Fruit fly (Drosophila melanogaster) whole organism, prepupa: ENCODE measurements around the gene Setd3.

ENCODE experiments used
- CG10631 ChIP-seq: fragments of 200-800 bp; sonication (Bioruptor generic); optimal IDR thresholded peaks from 2 replicates; lab custom pipeline; 2016; ENCODE audit warnings: missing biosample characterization, missing genetic modification characterization
- CG10669 ChIP-seq: fragments of 200-800 bp; sonication (Bioruptor generic); optimal IDR thresholded peaks from 3 replicates; lab custom pipeline; 2018; ENCODE audit warnings: missing biosample characterization, mild to moderate bottlenecking, missing genetic modification characterization, moderate library complexity
- CG11294 ChIP-seq: fragments of 200-800 bp; sonication (Bioruptor generic); IDR thresholded peaks from 2 replicates; pipeline ENCODE4 v1.3.6; 2022; ENCODE audit warnings: missing biosample characterization, missing genetic modification characterization
- CG11762 ChIP-seq: fragments of 200-800 bp; sonication (Bioruptor generic); optimal IDR thresholded peaks from 3 replicates; lab custom pipeline; 2016; ENCODE audit warnings: missing biosample characterization, missing genetic modification characterization; ENCODE audit not compliant: insufficient read depth
- CG11902 ChIP-seq: fragments of 200-800 bp; sonication (Bioruptor generic); optimal IDR thresholded peaks from 3 replicates; lab custom pipeline; 2016; ENCODE audit warnings: missing biosample characterization, missing genetic modification characterization
- CG15336 ChIP-seq: fragments of 200-800 bp; sonication (Bioruptor generic); IDR thresholded peaks from 2 replicates; pipeline ENCODE4 v1.3.6; 2022; ENCODE audit warnings: missing biosample characterization, missing genetic modification characterization
- CG1621 ChIP-seq: fragments of 200-800 bp; sonication (Bioruptor generic); optimal IDR thresholded peaks from 3 replicates; lab custom pipeline; 2018; ENCODE audit warnings: missing biosample characterization, mild to moderate bottlenecking, missing genetic modification characterization
- CG16779 ChIP-seq: fragments of 200-800 bp; sonication (Bioruptor generic); optimal IDR thresholded peaks from 3 replicates; lab custom pipeline; 2017; ENCODE audit warnings: missing biosample characterization, mild to moderate bottlenecking, missing genetic modification characterization
- CG3032 ChIP-seq: fragments of 200-800 bp; optimal IDR thresholded peaks from 2 replicates; lab custom pipeline; 2019; ENCODE audit warnings: missing biosample characterization, mild to moderate bottlenecking, missing genetic modification characterization, moderate library complexity
- CG31627 ChIP-seq: fragments of 200-800 bp; sonication (Bioruptor generic); optimal IDR thresholded peaks from 3 replicates; lab custom pipeline; 2016; ENCODE audit warnings: missing biosample characterization, missing genetic modification characterization
- CG32006 ChIP-seq: fragments of 200-800 bp; sonication (Bioruptor generic); optimal IDR thresholded peaks from 3 replicates; lab custom pipeline; 2017; ENCODE audit warnings: missing biosample characterization, mild to moderate bottlenecking, missing genetic modification characterization
- CG3919 ChIP-seq: fragments of 200-800 bp; sonication (Bioruptor generic); optimal IDR thresholded peaks from 3 replicates; lab custom pipeline; 2016; ENCODE audit warnings: missing biosample characterization, missing genetic modification characterization
- CG6163 ChIP-seq: fragments of 200-800 bp; sonication (Bioruptor generic); IDR thresholded peaks from 3 replicates; pipeline ENCODE4 v1.3.6; 2022; ENCODE audit warnings: missing biosample characterization, missing genetic modification characterization
- CG6276 ChIP-seq: fragments of 200-800 bp; sonication (Bioruptor generic); optimal IDR thresholded peaks from 2 replicates; lab custom pipeline; 2017; ENCODE audit warnings: missing biosample characterization, mild to moderate bottlenecking, missing genetic modification characterization
- CG6808 ChIP-seq: fragments of 200-800 bp; sonication (Bioruptor generic); optimal IDR thresholded peaks from 3 replicates; lab custom pipeline; 2017; ENCODE audit warnings: missing biosample characterization, missing genetic modification characterization, mild to moderate bottlenecking, moderate library complexity, missing genetic modification reagents
- CG7368 ChIP-seq: fragments of 200-800 bp; sonication (Bioruptor generic); optimal IDR thresholded peaks from 3 replicates; lab custom pipeline; 2016; ENCODE audit warnings: missing biosample characterization, missing genetic modification characterization
- CG8119 ChIP-seq: fragments of 200-800 bp; sonication (Bioruptor generic); IDR thresholded peaks from 3 replicates; pipeline ENCODE4 v1.3.6; 2022; ENCODE audit warnings: missing biosample characterization, missing genetic modification characterization
- CG8319 ChIP-seq: fragments of 200-800 bp; sonication (Bioruptor generic); optimal IDR thresholded peaks from 3 replicates; lab custom pipeline; 2016; ENCODE audit warnings: missing biosample characterization, missing genetic modification characterization
- CG8632 ChIP-seq: fragments of 200-800 bp; sonication (Bioruptor generic); optimal IDR thresholded peaks from 3 replicates; lab custom pipeline; 2016; ENCODE audit warnings: missing biosample characterization, missing genetic modification characterization
- Eip75B ChIP-seq: fragments of 200-800 bp; sonication (Bioruptor generic); optimal IDR thresholded peaks from 3 replicates; lab custom pipeline; 2016; ENCODE audit warnings: missing biosample characterization, missing genetic modification characterization
- Eip78C ChIP-seq: fragments of 200-800 bp; sonication (Bioruptor generic); peaks from one replicate; lab custom pipeline; 2016; ENCODE audit warnings: missing biosample characterization, missing genetic modification characterization
- Eip93F ChIP-seq: fragments of 200-800 bp; sonication (Bioruptor generic); optimal IDR thresholded peaks from 2 replicates; lab custom pipeline; 2016; ENCODE audit warnings: missing biosample characterization, mild to moderate bottlenecking, missing genetic modification characterization
- Ets21C ChIP-seq: fragments of 200-800 bp; sonication (Bioruptor generic); optimal IDR thresholded peaks from 3 replicates; lab custom pipeline; 2016; ENCODE audit warnings: missing biosample characterization, missing genetic modification characterization
- Hr38 ChIP-seq: sonication (Bioruptor generic); optimal IDR thresholded peaks from 2 replicates; lab custom pipeline; 2016; ENCODE audit warnings: missing biosample characterization, missing genetic modification characterization
- Hr39 ChIP-seq: fragments of 200-800 bp; sonication (Bioruptor generic); optimal IDR thresholded peaks from 2 replicates; lab custom pipeline; 2016; ENCODE audit warnings: missing biosample characterization, missing genetic modification characterization
- Hr4 ChIP-seq: fragments of 200-800 bp; sonication (Bioruptor generic); optimal IDR thresholded peaks from 3 replicates; lab custom pipeline; 2016; ENCODE audit warnings: missing biosample characterization, missing genetic modification characterization
- Lpt ChIP-seq: fragments of 200-800 bp; sonication (Bioruptor generic); optimal IDR thresholded peaks from 3 replicates; lab custom pipeline; 2016; ENCODE audit warnings: missing biosample characterization, missing genetic modification characterization
- Met ChIP-seq: fragments of 200-800 bp; sonication (Bioruptor generic); optimal IDR thresholded peaks from 3 replicates; lab custom pipeline; 2016; ENCODE audit warnings: missing biosample characterization, missing genetic modification characterization
- OdsH ChIP-seq: fragments of 200-800 bp; sonication (Bioruptor generic); optimal IDR thresholded peaks from 3 replicates; lab custom pipeline; 2016; ENCODE audit warnings: missing biosample characterization, missing genetic modification characterization
- Smox ChIP-seq: fragments of 200-800 bp; sonication (Bioruptor generic); optimal IDR thresholded peaks from 3 replicates; lab custom pipeline; 2016; ENCODE audit warnings: missing biosample characterization, missing genetic modification characterization
- Sox102F ChIP-seq: fragments of 200-800 bp; sonication (Bioruptor generic); optimal IDR thresholded peaks from 2 replicates; lab custom pipeline; 2016; ENCODE audit warnings: missing biosample characterization, mild to moderate bottlenecking, missing genetic modification characterization
- Sox14 ChIP-seq: fragments of 200-800 bp; sonication (Bioruptor generic); optimal IDR thresholded peaks from 3 replicates; lab custom pipeline; 2016; ENCODE audit warnings: missing biosample characterization, missing genetic modification characterization
- Sox15 ChIP-seq: fragments of 200-800 bp; sonication (Bioruptor generic); optimal IDR thresholded peaks from 3 replicates; lab custom pipeline; 2016; ENCODE audit warnings: missing biosample characterization, missing genetic modification characterization
- achi ChIP-seq: fragments of 200-800 bp; sonication (Bioruptor generic); optimal IDR thresholded peaks from 3 replicates; lab custom pipeline; 2016; ENCODE audit warnings: missing biosample characterization, missing genetic modification characterization
- acj6 ChIP-seq: fragments of 200-800 bp; sonication (Bioruptor generic); optimal IDR thresholded peaks from 3 replicates; lab custom pipeline; 2016; ENCODE audit warnings: missing biosample characterization, missing genetic modification characterization
- cyc ChIP-seq: fragments of 200-800 bp; sonication (Bioruptor generic); optimal IDR thresholded peaks from 3 replicates; lab custom pipeline; 2016; ENCODE audit warnings: missing biosample characterization, missing genetic modification characterization
- dsx ChIP-seq: fragments of 200-800 bp; optimal IDR thresholded peaks from 3 replicates; lab custom pipeline; 2019; ENCODE audit warnings: missing biosample characterization, mild to moderate bottlenecking, missing genetic modification characterization, moderate library complexity; ENCODE audit not compliant: poor library complexity, severe bottlenecking
- esn ChIP-seq: fragments of 200-800 bp; sonication (Bioruptor generic); optimal IDR thresholded peaks from 2 replicates; lab custom pipeline; 2016; ENCODE audit warnings: missing biosample characterization, mild to moderate bottlenecking, missing genetic modification characterization, moderate library complexity
- fd59A ChIP-seq: fragments of 200-800 bp; sonication (Bioruptor generic); optimal IDR thresholded peaks from 2 replicates; lab custom pipeline; 2017; ENCODE audit warnings: missing biosample characterization, mild to moderate bottlenecking, missing genetic modification characterization, missing genetic modification reagents
- fd85E ChIP-seq: fragments of 200-800 bp; sonication (Bioruptor generic); optimal IDR thresholded peaks from 3 replicates; lab custom pipeline; 2016; ENCODE audit warnings: missing biosample characterization, missing genetic modification characterization
- lz ChIP-seq: fragments of 200-800 bp; sonication (Bioruptor generic); optimal IDR thresholded peaks from 3 replicates; lab custom pipeline; 2016; ENCODE audit warnings: missing biosample characterization, missing genetic modification characterization
- pdm3 ChIP-seq: fragments of 200-800 bp; sonication (Bioruptor generic); optimal IDR thresholded peaks from 3 replicates; lab custom pipeline; 2016; ENCODE audit warnings: missing biosample characterization, missing genetic modification characterization
- salr ChIP-seq, 2 experiments: fragments of 200-800 bp; sonication (Bioruptor generic); optimal IDR thresholded peaks; 3 replicates each; lab custom pipeline; 2016 to 2018; ENCODE audit warnings: missing biosample characterization in 2 of 2, missing genetic modification characterization in 2 of 2, mild to moderate bottlenecking in 1 of 2
- ss ChIP-seq, 2 experiments: fragments of 200-800 bp; sonication (Bioruptor generic); optimal IDR thresholded peaks; 2 replicates in 1 of 2; 3 replicates in 1 of 2; lab custom pipeline; 2017 to 2018; ENCODE audit warnings: mild to moderate bottlenecking in 2 of 2, missing biosample characterization in 2 of 2, missing genetic modification characterization in 2 of 2, moderate library complexity in 1 of 2
- svp ChIP-seq: fragments of 200-800 bp; sonication (Bioruptor generic); peaks from one replicate; lab custom pipeline; 2016; ENCODE audit warnings: missing biosample characterization, missing genetic modification characterization
- topi ChIP-seq: fragments of 200-800 bp; sonication (Bioruptor generic); optimal IDR thresholded peaks from 3 replicates; lab custom pipeline; 2016; ENCODE audit warnings: missing biosample characterization, missing genetic modification characterization
- vri ChIP-seq: fragments of 200-800 bp; sonication (Bioruptor generic); optimal IDR thresholded peaks from 3 replicates; lab custom pipeline; 2016; ENCODE audit warnings: missing biosample characterization, mild to moderate bottlenecking, missing genetic modification characterization

Setd3 gene

dm6 chrX:6998492-6998852 lies 29.9 kb upstream of the Setd3 start, which contains the start of gene Inx2 (continued):
- TF ChIP-seq achi (GFP tag; lab: Kevin White, UChicago) = no peak
- TF ChIP-seq Eip75B (GFP tag; lab: Kevin White, UChicago) = no peak
- TF ChIP-seq Hr38 (GFP tag; lab: Kevin White, UChicago) = no peak
- TF ChIP-seq Eip93F = no peak
- no peak for TF ChIP-seq CG7368
- TF ChIP-seq CG31627 (GFP tag; lab: Kevin White, UChicago) = no peak
- TF ChIP-seq CG8119 (GFP tag; lab: Robert Waterston, UW) = peak; percentile 71
- TF ChIP-seq svp (GFP tag; lab: Kevin White, UChicago) = peak; percentile 59
- TF ChIP-seq Hr39 = no peak
- TF ChIP-seq Sox14 = peak; percentile 22
- peak; percentile 15 for TF ChIP-seq fd85E
- no peak for TF ChIP-seq esn
- TF ChIP-seq CG3032 (tag; lab: Kevin White, UChicago) = no peak
- TF ChIP-seq Met (GFP tag; lab: Kevin White, UChicago) = no peak
- no peak for TF ChIP-seq CG11762
- TF ChIP-seq Ets21C (GFP tag; lab: Kevin White, UChicago) = no peak

DNA sequence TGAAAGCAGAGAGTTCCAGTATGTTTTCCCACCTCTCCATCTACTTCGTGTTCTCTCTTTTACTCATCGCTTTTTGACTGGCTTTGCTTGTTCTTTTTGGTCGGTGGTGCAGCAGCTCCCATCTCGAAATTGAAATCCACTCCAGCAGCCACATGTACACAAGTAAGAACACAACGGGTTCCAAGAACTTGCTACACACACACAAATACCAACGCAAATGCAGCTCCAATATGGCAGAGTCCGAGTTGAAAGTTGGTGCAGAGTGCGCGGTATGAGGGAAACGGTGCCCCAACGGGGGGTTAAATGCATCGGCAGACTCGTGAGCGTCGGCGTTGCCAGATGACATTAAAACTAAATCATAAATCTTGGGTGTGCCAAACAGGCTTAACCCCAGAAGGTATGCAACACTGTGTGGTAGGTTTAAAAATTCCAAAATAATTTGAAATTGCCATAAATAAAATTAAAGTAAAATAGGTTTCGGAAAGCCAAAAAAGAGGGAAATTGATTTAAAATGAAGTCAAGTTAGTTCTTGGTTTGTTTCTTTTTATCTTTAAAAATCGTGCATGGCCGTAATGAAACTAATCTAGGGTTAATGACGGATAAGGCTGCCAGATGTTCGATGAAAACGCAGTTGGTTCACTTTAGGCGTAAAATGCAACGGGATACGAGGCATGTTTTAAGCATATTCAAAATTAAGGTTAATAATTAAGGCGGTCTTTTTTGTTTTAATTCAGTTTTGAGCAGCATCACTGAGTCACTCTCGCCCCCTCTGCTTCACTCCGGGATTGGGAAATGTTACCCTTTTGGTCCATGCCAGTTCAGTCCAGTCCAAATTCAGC lies 29.3 kb upstream of the Setd3 start:
- TF ChIP-seq lz (GFP tag; lab: Kevin White, UChicago) = peak; percentile 88
- TF ChIP-seq cyc (GFP tag; lab: Kevin White, UChicago) = peak; percentile 90
- TF ChIP-seq Smox (GFP tag; lab: Kevin White, UChicago) = peak; percentile 92
- peak; percentile 88 for TF ChIP-seq CG32006
- TF ChIP-seq CG11762 = peak; percentile 81
- peak; percentile 86 for TF ChIP-seq Ets21C (GFP tag; lab: Kevin White, UChicago)
- peak; percentile 88 for TF ChIP-seq CG10631 (GFP tag; lab: Kevin White, UChicago)
- peak; percentile 81 for TF ChIP-seq CG11902 (GFP tag; lab: Kevin White, UChicago)
- peak; percentile 43 to 79 for TF ChIP-seq ss (GFP tag; optimal IDR thresholded peaks at IDR 0.05; lab: Kevin White, UChicago)
- peak; percentile 87 for TF ChIP-seq achi (GFP tag; lab: Kevin White, UChicago)
- peak; percentile 90 for TF ChIP-seq pdm3
- TF ChIP-seq fd85E = peak; percentile 21
- TF ChIP-seq CG8632 (GFP tag; lab: Kevin White, UChicago) = peak; percentile 78
- peak; percentile 89 for TF ChIP-seq Hr39
- TF ChIP-seq CG6163 = peak; percentile 83
- TF ChIP-seq CG7368 = peak; percentile 69
- TF ChIP-seq dsx = peak; percentile 82
- peak; percentile 87 for TF ChIP-seq esn
- TF ChIP-seq Hr38 (GFP tag; lab: Kevin White, UChicago) = no peak
- TF ChIP-seq CG8119 (GFP tag; lab: Robert Waterston, UW) = peak; percentile 79
- peak; percentile 77 for TF ChIP-seq Sox102F (GFP tag; lab: Kevin White, UChicago)
- TF ChIP-seq topi = peak; percentile 91
- TF ChIP-seq svp (GFP tag; lab: Kevin White, UChicago) = peak; percentile 93
- TF ChIP-seq Met (GFP tag; lab: Kevin White, UChicago) = peak; percentile 88
- peak; percentile 85 for TF ChIP-seq CG3919 (GFP tag; lab: Kevin White, UChicago)
- peak; percentile 54 for TF ChIP-seq CG6276 (GFP tag; lab: Kevin White, UChicago)
- peak; percentile 88 for TF ChIP-seq fd59A (GFP tag; lab: Kevin White, UChicago)
- peak; percentile 90 for TF ChIP-seq OdsH (GFP tag; lab: Kevin White, UChicago)
- peak; percentile 73 for TF ChIP-seq CG8319
- peak; percentile 88 for TF ChIP-seq acj6 (GFP tag; lab: Kevin White, UChicago)
- TF ChIP-seq Eip75B (GFP tag; lab: Kevin White, UChicago) = peak; percentile 76
- peak; percentile 89 for TF ChIP-seq CG15336 (GFP tag; lab: Robert Waterston, UW)
- peak; percentile 79 to 88 for TF ChIP-seq salr (GFP tag; optimal IDR thresholded peaks at IDR 0.05; lab: Kevin White, UChicago)
- TF ChIP-seq CG1621 (tag; lab: Kevin White, UChicago) = peak; percentile 82
- TF ChIP-seq Sox15 (GFP tag; lab: Kevin White, UChicago) = peak; percentile 84
- peak; percentile 56; the same call in 1 of the 2 replicates for TF ChIP-seq CG11294
- peak; percentile 82 for TF ChIP-seq CG6808 (GFP tag; lab: Kevin White, UChicago)
- peak; percentile 46 for TF ChIP-seq Lpt (GFP tag; lab: Kevin White, UChicago)
- TF ChIP-seq vri = peak; percentile 18
- peak; percentile 74 for TF ChIP-seq Hr4
- peak; percentile 89 for TF ChIP-seq CG10669
- TF ChIP-seq Eip78C (GFP tag; lab: Kevin White, UChicago) = peak; percentile 96
- TF ChIP-seq CG16779 = peak; percentile 55
